Fruit fly (Drosophila melanogaster): Measurements from ENCODE around the gene CG5953.
A peak's percentile ranks its signal among the peaks of the same experiment; 100 is the strongest.

CG5953 gene

DNA sequence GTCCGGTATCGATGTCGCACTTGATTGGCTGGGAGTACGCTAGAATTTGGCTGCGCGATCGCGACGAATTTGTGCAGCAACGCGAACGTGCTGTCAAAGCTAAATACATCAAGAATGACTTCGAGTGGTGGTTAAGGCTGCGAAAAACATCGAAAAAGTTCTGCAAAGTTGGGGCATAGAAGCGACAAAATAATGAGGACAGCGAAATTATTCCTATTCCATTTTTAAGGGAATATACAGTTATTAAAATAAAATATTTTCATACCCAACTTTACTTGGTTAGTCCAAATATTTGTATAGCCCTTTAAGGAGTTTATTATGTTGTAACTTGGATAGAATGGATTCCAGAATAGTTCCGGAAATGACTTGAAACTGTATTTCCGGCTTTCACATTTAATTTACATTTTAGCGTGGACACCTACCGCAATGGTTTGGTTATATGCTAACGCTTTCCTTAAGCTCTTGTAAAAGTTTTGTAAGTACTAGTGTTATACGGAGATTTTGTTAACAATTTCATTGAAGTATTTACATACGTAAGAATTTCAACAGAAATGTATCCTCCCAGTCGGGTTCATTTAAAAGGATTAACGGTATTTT, 10.4 kb upstream of the CG5953 start (continued):
- TF ChIP-seq CG16813 (GFP tag; IDR thresholded peaks at IDR 0.05; ENCODE audit: partially characterized antibody) (no peak), ash1 (GFP tag; optimal IDR thresholded peaks at IDR 0.05) (peak; percentile 89), CG13624 (GFP tag; optimal IDR thresholded peaks at IDR 0.05) (peak; percentile 2), az2 (GFP tag; optimal IDR thresholded peaks at IDR 0.05) (peak; percentile 50), rib (GFP tag; IDR thresholded peaks at IDR 0.05) (no peak), Spps (tag; optimal IDR thresholded peaks at IDR 0.05) (peak; percentile 38), CG8359 (GFP tag; optimal IDR thresholded peaks at IDR 0.05; ENCODE audit: borderline replicate concordance) (peak; percentile 77), Stat92E (GFP tag; optimal IDR thresholded peaks at IDR 0.05) (no peak), CG7745 (tag; optimal IDR thresholded peaks at IDR 0.05) (no peak), cg (GFP tag; optimal IDR thresholded peaks at IDR 0.05) (no peak), pfk (GFP tag; optimal IDR thresholded peaks at IDR 0.05) (peak; percentile 68), CG11085 (GFP tag; IDR thresholded peaks at IDR 0.05) (0 out of 2 replicates have a peak, but pooled peaks have one; percentile 11), Hr78 (GFP tag; optimal IDR thresholded peaks at IDR 0.05) (no peak), CG10274 (GFP tag; optimal IDR thresholded peaks at IDR 0.05) (peak; percentile 67), CG6654 (GFP tag; optimal IDR thresholded peaks at IDR 0.05) (peak; percentile 82), CG6175 (GFP tag; IDR thresholded peaks at IDR 0.05) (0 out of 3 replicates have a peak, but pooled peaks have one; percentile 36), cwo (GFP tag; optimal IDR thresholded peaks at IDR 0.05) (peak; percentile 60), CG3995 (GFP tag; optimal IDR thresholded peaks at IDR 0.05) (peak; percentile 52), BtbVII (GFP tag; optimal IDR thresholded peaks at IDR 0.05) (peak; percentile 90), odd (GFP tag; optimal IDR thresholded peaks at IDR 0.05) (peak; percentile 87), CG34422 (GFP tag; IDR thresholded peaks at IDR 0.05) (peak; percentile 72; the same call in 1 of the 3 replicates), gsb-n (tag; optimal IDR thresholded peaks at IDR 0.05) (peak; percentile 76), Hsf (GFP tag; optimal IDR thresholded peaks at IDR 0.05) (peak; percentile 79), Taf1 (GFP tag; IDR thresholded peaks at IDR 0.05) (no peak), CG10321 (GFP tag; IDR thresholded peaks at IDR 0.05) (peak; percentile 51; the same call in 1 of the 2 replicates), CG6813 (GFP tag; optimal IDR thresholded peaks at IDR 0.05) (peak; percentile 90), CG10431 (GFP tag; optimal IDR thresholded peaks at IDR 0.05) (peak; percentile 77), CG11696 (GFP tag; IDR thresholded peaks at IDR 0.05) (0 out of 2 replicates have a peak, but pooled peaks have one; percentile 12), Trl (optimal IDR thresholded peaks at IDR 0.05) (no peak), Trl (GFP tag; optimal IDR thresholded peaks at IDR 0.05) (peak; percentile 80), vvl (GFP tag; IDR thresholded peaks at IDR 0.05) (peak; percentile 94), slp2 (GFP tag; optimal IDR thresholded peaks at IDR 0.05) (peak; percentile 77), CG11504 (tag; optimal IDR thresholded peaks at IDR 0.05) (peak; percentile 79), CG14860 (GFP tag; IDR thresholded peaks at IDR 0.05; ENCODE audit: partially characterized antibody) (no peak), eve (GFP tag; optimal IDR thresholded peaks at IDR 0.05) (no peak), CG8089 (GFP tag; optimal IDR thresholded peaks at IDR 0.05) (peak; percentile 76), Atf-2 (GFP tag; optimal IDR thresholded peaks at IDR 0.05) (peak; percentile 38), Rfx (GFP tag; IDR thresholded peaks at IDR 0.05) (peak; percentile 76), CG9609 (GFP tag; optimal IDR thresholded peaks at IDR 0.05) (peak; percentile 69), crol (GFP tag; IDR thresholded peaks at IDR 0.05) (peak; percentile 13; the same call in 1 of the 2 replicates), CTCF (GFP tag; optimal IDR thresholded peaks at IDR 0.05) (peak; percentile 74), trh (GFP tag; optimal IDR thresholded peaks at IDR 0.05) (peak; percentile 38), ci (GFP tag; IDR thresholded peaks at IDR 0.05) (peak; percentile 95), wdn (GFP tag; IDR thresholded peaks at IDR 0.05) (peak; percentile 32; the same call in 1 of the 2 replicates), CG16815 (GFP tag; optimal IDR thresholded peaks at IDR 0.05) (no peak), en (GFP tag; optimal IDR thresholded peaks at IDR 0.05) (peak; percentile 82), Dek (tag; optimal IDR thresholded peaks at IDR 0.05) (peak; percentile 78), al (GFP tag; IDR thresholded peaks at IDR 0.05) (peak; percentile 49; the same call in 1 of the 2 replicates), zen2 (GFP tag; IDR thresholded peaks at IDR 0.05; ENCODE audit: partially characterized antibody) (no peak), stwl (tag; optimal IDR thresholded peaks at IDR 0.05) (peak; percentile 91)
